Fruit fly (Drosophila melanogaster) whole organism, embryonic: ENCODE measurements around the gene CG1143.

Source experiments
- Abd-B ChIP-seq: fragments of 200-800 bp; sonication (Bioruptor generic); optimal IDR thresholded peaks from 2 replicates; lab custom pipeline; 2018; ENCODE audit warnings: missing biosample characterization, mild to moderate bottlenecking, missing genetic modification characterization, moderate library complexity
- Ada2b ChIP-seq: fragments of 200-800 bp; sonication (Bioruptor generic); IDR thresholded peaks from 2 replicates; pipeline ENCODE4 v1.3.6; 2022; ENCODE audit warnings: missing biosample characterization, missing genetic modification characterization
- Awh ChIP-seq: fragments of 200-800 bp; sonication (Bioruptor generic); IDR thresholded peaks from 2 replicates; pipeline ENCODE4, ENCODE4 v1.3.6; 2022; ENCODE audit warnings: missing biosample characterization, missing genetic modification characterization
- CG10267 ChIP-seq: fragments of 200-800 bp; sonication (Bioruptor generic); optimal IDR thresholded peaks from 2 replicates; lab custom pipeline; 2018; ENCODE audit warnings: missing biosample characterization, mild to moderate bottlenecking, missing genetic modification characterization, moderate library complexity
- CG11093 ChIP-seq: fragments of 200-800 bp; sonication (Bioruptor generic); IDR thresholded peaks from 3 replicates; pipeline ENCODE4 v1.3.6; 2022; ENCODE audit warnings: missing biosample characterization, missing genetic modification characterization
- CG11695 ChIP-seq: fragments of 200-800 bp; sonication (Bioruptor generic); IDR thresholded peaks from 3 replicates; pipeline ENCODE4 v1.3.6; 2022; ENCODE audit warnings: missing biosample characterization, missing genetic modification characterization
- CG12659 ChIP-seq: fragments of 200-800 bp; sonication (Bioruptor generic); optimal IDR thresholded peaks from 3 replicates; lab custom pipeline; 2017; ENCODE audit warnings: mild to moderate bottlenecking, missing biosample characterization, missing genetic modification reagents, missing genetic modification characterization
- CG13424 ChIP-seq: fragments of 200-800 bp; sonication (Bioruptor generic); optimal IDR thresholded peaks from 2 replicates; lab custom pipeline; 2019; ENCODE audit warnings: missing biosample characterization, mild to moderate bottlenecking, missing genetic modification characterization, moderate library complexity
- CG14014 ChIP-seq: fragments of 200-800 bp; sonication (Bioruptor generic); IDR thresholded peaks from 2 replicates; pipeline ENCODE4 v1.3.6; 2022; ENCODE audit warnings: missing biosample characterization, missing genetic modification characterization
- CG14050 ChIP-seq: fragments of 200-800 bp; sonication (Bioruptor generic); IDR thresholded peaks from 3 replicates; pipeline ENCODE4 v1.3.6; 2022; ENCODE audit warnings: missing biosample characterization, missing genetic modification characterization
- CG18599 ChIP-seq: fragments of 200-800 bp; sonication (Bioruptor generic); optimal IDR thresholded peaks from 3 replicates; lab custom pipeline; 2017; ENCODE audit warnings: missing biosample characterization, missing genetic modification characterization, mild to moderate bottlenecking, moderate library complexity, missing genetic modification reagents
- CG31441 ChIP-seq: fragments of 200-800 bp; sonication (Bioruptor generic); IDR thresholded peaks from 2 replicates; pipeline ENCODE4 v1.3.6; 2022; ENCODE audit warnings: missing biosample characterization, missing genetic modification characterization
- CG34422 ChIP-seq: fragments of 200-800 bp; sonication (Bioruptor generic); IDR thresholded peaks from 3 replicates; pipeline ENCODE4 v1.3.6; 2022; ENCODE audit warnings: missing biosample characterization, missing genetic modification characterization
- CG3847 ChIP-seq: fragments of 200-800 bp; sonication (Bioruptor generic); IDR thresholded peaks from 2 replicates; pipeline ENCODE4 v1.3.6; 2022; ENCODE audit warnings: missing biosample characterization, missing genetic modification characterization
- CG4404 ChIP-seq: fragments of 200-800 bp; sonication (Bioruptor generic); IDR thresholded peaks from 2 replicates; pipeline ENCODE4 v1.3.6; 2022; ENCODE audit warnings: missing biosample characterization, missing genetic modification characterization
- CG4617 ChIP-seq: fragments of 200-800 bp; sonication (Bioruptor generic); optimal IDR thresholded peaks from 3 replicates; lab custom pipeline; 2016; ENCODE audit warnings: missing biosample characterization, missing genetic modification characterization, borderline replicate concordance
- CG7271 ChIP-seq: fragments of 200-800 bp; sonication (Bioruptor generic); optimal IDR thresholded peaks from 2 replicates; lab custom pipeline; 2018; ENCODE audit warnings: missing biosample characterization, mild to moderate bottlenecking, missing genetic modification characterization, moderate library complexity
- CG7786 ChIP-seq: fragments of 200-800 bp; sonication (Bioruptor generic); optimal IDR thresholded peaks from 2 replicates; lab custom pipeline; 2016; ENCODE audit warnings: missing biosample characterization, missing genetic modification characterization
- CG7839 ChIP-seq: fragments of 200-800 bp; sonication (Bioruptor generic); optimal IDR thresholded peaks from 3 replicates; lab custom pipeline; 2018; ENCODE audit warnings: missing biosample characterization, mild to moderate bottlenecking, missing genetic modification characterization, moderate library complexity
- CG8388 ChIP-seq: fragments of 200-800 bp; sonication (Bioruptor generic); optimal IDR thresholded peaks from 2 replicates; lab custom pipeline; 2019; ENCODE audit warnings: missing biosample characterization, mild to moderate bottlenecking, missing genetic modification characterization, moderate library complexity
- CG9215 ChIP-seq: fragments of 200-800 bp; sonication (Bioruptor generic); IDR thresholded peaks from 2 replicates; pipeline ENCODE4 v1.3.6; 2022; ENCODE audit warnings: missing biosample characterization, missing genetic modification characterization
- CG9727 ChIP-seq: fragments of 200-800 bp; sonication (Bioruptor generic); optimal IDR thresholded peaks from 3 replicates; lab custom pipeline; 2017; ENCODE audit warnings: missing biosample characterization, mild to moderate bottlenecking, missing genetic modification characterization
- CHES-1-like ChIP-seq: fragments of 200-800 bp; sonication (Bioruptor generic); optimal IDR thresholded peaks from 2 replicates; lab custom pipeline; 2016; ENCODE audit warnings: missing biosample characterization, missing genetic modification characterization
- Chrac-16 ChIP-seq: fragments of 200-800 bp; sonication (Bioruptor generic); optimal IDR thresholded peaks from 3 replicates; lab custom pipeline; 2016; ENCODE audit warnings: missing biosample characterization, missing genetic modification characterization
- Dp ChIP-seq: fragments of 200-800 bp; sonication (Bioruptor generic); optimal IDR thresholded peaks from 2 replicates; lab custom pipeline; 2018; ENCODE audit warnings: missing biosample characterization, mild to moderate bottlenecking, missing genetic modification characterization, moderate library complexity
- Hmr ChIP-seq: fragments of 200-800 bp; sonication (Bioruptor generic); optimal IDR thresholded peaks from 3 replicates; lab custom pipeline; 2017; ENCODE audit warnings: mild to moderate bottlenecking, missing biosample characterization, missing genetic modification reagents, missing genetic modification characterization
- Six4 ChIP-seq: fragments of 200-800 bp; sonication (Bioruptor generic); optimal IDR thresholded peaks from 2 replicates; lab custom pipeline; 2016; ENCODE audit warnings: missing biosample characterization, missing genetic modification characterization
- al ChIP-seq: fragments of 200-800 bp; sonication (Bioruptor generic); IDR thresholded peaks from 2 replicates; pipeline ENCODE4 v1.3.6; 2022; ENCODE audit warnings: missing biosample characterization, missing genetic modification characterization
- ap ChIP-seq: fragments of 200-800 bp; sonication (Bioruptor generic); IDR thresholded peaks from 2 replicates; pipeline ENCODE4 v1.3.6; 2022; ENCODE audit warnings: missing biosample characterization, missing genetic modification characterization
- ase ChIP-seq: fragments of 200-800 bp; sonication (Bioruptor generic); IDR thresholded peaks from 3 replicates; pipeline ENCODE4 v1.3.6; 2022; ENCODE audit warnings: missing biosample characterization, missing genetic modification characterization
- az2 ChIP-seq: fragments of 200-800 bp; sonication (Bioruptor generic); optimal IDR thresholded peaks from 3 replicates; lab custom pipeline; 2016; ENCODE audit warnings: missing biosample characterization, missing genetic modification characterization
- disco-r ChIP-seq: fragments of 200-800 bp; sonication (Bioruptor generic); optimal IDR thresholded peaks from 2 replicates; lab custom pipeline; 2016; ENCODE audit warnings: missing biosample characterization, missing genetic modification characterization
- dmrt11E ChIP-seq: fragments of 200-800 bp; sonication (Bioruptor generic); optimal IDR thresholded peaks from 3 replicates; lab custom pipeline; 2018; ENCODE audit warnings: missing biosample characterization, mild to moderate bottlenecking, missing genetic modification characterization, moderate library complexity
- fd3F ChIP-seq: fragments of 200-800 bp; sonication (Bioruptor generic); optimal IDR thresholded peaks from 2 replicates; lab custom pipeline; 2018; ENCODE audit warnings: missing biosample characterization, mild to moderate bottlenecking, missing genetic modification characterization, moderate library complexity
- jigr1 ChIP-seq: fragments of 200-800 bp; sonication (Bioruptor generic); IDR thresholded peaks from 3 replicates; pipeline ENCODE4 v1.3.6; 2022; ENCODE audit warnings: missing biosample characterization, missing genetic modification characterization
- klu ChIP-seq: fragments of 200-800 bp; sonication (Bioruptor generic); IDR thresholded peaks from 2 replicates; pipeline ENCODE4 v1.3.6; 2022; ENCODE audit warnings: missing biosample characterization, missing genetic modification characterization
- lov ChIP-seq, 2 experiments: fragments of 200-800 bp in 1 of 2; fragments of >200 bp in 1 of 2; sonication (Bioruptor generic) in 1 of 2; IDR thresholded peaks in 1 of 2; optimal IDR thresholded peaks in 1 of 2; 2 replicates in 1 of 2; 3 replicates in 1 of 2; pipeline versions ENCODE4 v1.3.6 to Lab custom; 2017 to 2022; ENCODE audit warnings: missing biosample characterization in 1 of 2, missing genetic modification characterization in 1 of 2
- nmo ChIP-seq: fragments of 200-800 bp; sonication (Bioruptor generic); optimal IDR thresholded peaks from 2 replicates; lab custom pipeline; 2018; ENCODE audit warnings: missing biosample characterization, mild to moderate bottlenecking, missing genetic modification characterization, moderate library complexity
- prd ChIP-seq, 3 experiments: fragments of >200 bp in 2 of 3; fragments of 200-800 bp in 1 of 3; sonication (Bioruptor generic) in 1 of 3; optimal IDR thresholded peaks in 2 of 3; IDR thresholded peaks in 1 of 3; 2 replicates in 2 of 3; 3 replicates in 1 of 3; pipeline versions ENCODE4 v1.3.6 to Lab custom; 2017 to 2022; ENCODE audit warnings: missing biosample characterization in 1 of 3, missing genetic modification characterization in 1 of 3
- ranshi ChIP-seq: fragments of 200-800 bp; sonication (Bioruptor generic); IDR thresholded peaks from 2 replicates; pipeline ENCODE4 v1.3.6; 2022; ENCODE audit warnings: missing biosample characterization, missing genetic modification characterization
- sd ChIP-seq: fragments of 200-800 bp; sonication (Bioruptor generic); optimal IDR thresholded peaks from 3 replicates; lab custom pipeline; 2018; ENCODE audit warnings: missing biosample characterization, mild to moderate bottlenecking, missing genetic modification characterization, moderate library complexity
- sob ChIP-seq: fragments of 200-800 bp; sonication (Bioruptor generic); IDR thresholded peaks from 2 replicates; pipeline ENCODE4 v1.3.6; 2022; ENCODE audit warnings: missing biosample characterization, missing genetic modification characterization
- stc ChIP-seq: fragments of 200-800 bp; sonication (Bioruptor generic); IDR thresholded peaks from 2 replicates; pipeline ENCODE4 v1.3.6; 2022; ENCODE audit warnings: missing biosample characterization, missing genetic modification characterization
- sug ChIP-seq: fragments of 200-800 bp; optimal IDR thresholded peaks from 2 replicates; lab custom pipeline; 2019; ENCODE audit warnings: missing biosample characterization, mild to moderate bottlenecking, missing genetic modification characterization, moderate library complexity
- trem ChIP-seq: fragments of 200-800 bp; optimal IDR thresholded peaks from 3 replicates; lab custom pipeline; 2019; ENCODE audit warnings: missing biosample characterization, mild to moderate bottlenecking, missing genetic modification characterization, moderate library complexity
- vvl ChIP-seq: fragments of 200-800 bp; sonication (Bioruptor generic); IDR thresholded peaks from 2 replicates; pipeline ENCODE4 v1.3.6; 2022; ENCODE audit warnings: missing biosample characterization, missing genetic modification characterization
- wor ChIP-seq: fragments of 200-800 bp; sonication (Bioruptor generic); IDR thresholded peaks from 2 replicates; pipeline ENCODE4 v1.3.6; 2022; ENCODE audit warnings: missing biosample characterization, missing genetic modification characterization
- zen ChIP-seq: fragments of 200-800 bp; sonication (Bioruptor generic); optimal IDR thresholded peaks from 3 replicates; lab custom pipeline; 2018; ENCODE audit warnings: missing biosample characterization, mild to moderate bottlenecking, missing genetic modification characterization, moderate library complexity
- zf30C ChIP-seq: fragments of 200-800 bp; sonication (Bioruptor generic); optimal IDR thresholded peaks from 3 replicates; lab custom pipeline; 2018; ENCODE audit warnings: missing biosample characterization, mild to moderate bottlenecking, missing genetic modification characterization

Gene CG1143

dm6 chr3L:2651800-2652199 lies 6.6 kb downstream of the CG1143 start, which contains the start of the genes ProRS-m, CG42304 and Snup (continued):
- TF ChIP-seq Six4, result no peak
- TF ChIP-seq CG31441, result no peak; the same call in none of the 2 replicates
- TF ChIP-seq Awh, result peak; percentile 82
- peak; percentile 50; the same call in 1 of the 3 replicates for TF ChIP-seq CG11695
- TF ChIP-seq CG14014 (GFP tag; lab: Robert Waterston, UW), result 0 out of 2 replicates have a peak, but pooled peaks have one; percentile 32
- peak; percentile 26 for TF ChIP-seq Hmr (GFP tag; lab: Kevin White, UChicago)
- TF ChIP-seq disco-r (GFP tag; lab: Kevin White, UChicago), result no peak
- peak; percentile 76 for TF ChIP-seq nmo
- peak; percentile 47; the same call in 1 of the 2 replicates for TF ChIP-seq klu (GFP tag; lab: Robert Waterston, UW)
- peak; percentile 52; the same call in 1 of the 2 replicates for TF ChIP-seq ap (GFP tag; lab: Robert Waterston, UW)
- TF ChIP-seq CG10267 (tag; lab: Kevin White, UChicago), result peak; percentile 63
- 0 out of 3 replicates have a peak, but pooled peaks have one; percentile 53 for TF ChIP-seq jigr1 (GFP tag; lab: Robert Waterston, UW)
- peak; percentile 90 for TF ChIP-seq sd (tag; lab: Kevin White, UChicago)
- peak; percentile 32; the same call in 1 of the 3 replicates for TF ChIP-seq ase (GFP tag; lab: Robert Waterston, UW)
- peak; percentile 30; the same call in 1 of the 2 replicates for TF ChIP-seq Ada2b (GFP tag; lab: Robert Waterston, UW)
- TF ChIP-seq CG4404 (GFP tag; lab: Robert Waterston, UW), result peak; percentile 59
- peak; percentile 86 for TF ChIP-seq vvl (GFP tag; lab: Robert Waterston, UW)
- TF ChIP-seq fd3F, result peak; percentile 26
- peak; percentile 44 for TF ChIP-seq CG18599 (GFP tag; lab: Kevin White, UChicago)
- peak; percentile 25 for TF ChIP-seq CG12659
- TF ChIP-seq stc (GFP tag; lab: Robert Waterston, UW), result peak; percentile 67
- TF ChIP-seq trem (tag; lab: Kevin White, UChicago), result peak; percentile 88
- TF ChIP-seq CG3847 (GFP tag; lab: Robert Waterston, UW), result peak; percentile 44; the same call in 1 of the 2 replicates
- TF ChIP-seq CG7839 (tag; lab: Kevin White, UChicago), result peak; percentile 70
- TF ChIP-seq zen (tag; lab: Kevin White, UChicago), result peak; percentile 66
- TF ChIP-seq al (GFP tag; lab: Robert Waterston, UW), result peak; percentile 71
- TF ChIP-seq CG7786 (GFP tag; lab: Kevin White, UChicago), result no peak
- TF ChIP-seq zf30C, result peak; percentile 81
- TF ChIP-seq Abd-B (GFP tag; lab: Kevin White, UChicago), result peak; percentile 60
- TF ChIP-seq CG11093 (GFP tag; lab: Robert Waterston, UW), result no peak
- TF ChIP-seq prd (optimal IDR thresholded peaks at IDR 0.05; lab: Kevin White, UChicago), result no peak
- TF ChIP-seq prd (GFP tag; IDR thresholded peaks at IDR 0.05; lab: Robert Waterston, UW), result peak; percentile 82
- peak; percentile 28 for TF ChIP-seq sug (tag; lab: Kevin White, UChicago)
- peak; percentile 31; the same call in 2 of the 3 replicates for TF ChIP-seq CG14050
- peak; percentile 5 for TF ChIP-seq Chrac-16 (GFP tag; lab: Kevin White, UChicago)
- TF ChIP-seq CG8388, result peak; percentile 61
- peak; percentile 56 for TF ChIP-seq CG9727 (GFP tag; lab: Kevin White, UChicago)
- peak; percentile 36 for TF ChIP-seq CG4617 (GFP tag; lab: Kevin White, UChicago)
- peak; percentile 77; the same call in 1 of the 2 replicates for TF ChIP-seq ranshi
- peak; percentile 53 for TF ChIP-seq CG13424 (tag; lab: Kevin White, UChicago)
- peak; percentile 63 for TF ChIP-seq dmrt11E (tag; lab: Kevin White, UChicago)
- TF ChIP-seq CG7271, result peak; percentile 54
- TF ChIP-seq sob, result peak; percentile 18; the same call in 1 of the 2 replicates
- TF ChIP-seq CHES-1-like (GFP tag; lab: Kevin White, UChicago), result no peak
- TF ChIP-seq az2 (GFP tag; lab: Kevin White, UChicago), result peak; percentile 22
- 0 out of 2 replicates have a peak, but pooled peaks have one; percentile 37 for TF ChIP-seq CG9215
- TF ChIP-seq wor (GFP tag; lab: Robert Waterston, UW), result peak; percentile 30; the same call in 1 of the 2 replicates
- TF ChIP-seq lov (optimal IDR thresholded peaks at IDR 0.05; lab: Kevin White, UChicago), result no peak
- no peak for TF ChIP-seq lov (GFP tag; IDR thresholded peaks at IDR 0.05; lab: Robert Waterston, UW)
- peak; percentile 74 for TF ChIP-seq CG34422 (GFP tag; lab: Robert Waterston, UW)
- TF ChIP-seq Dp (GFP tag; lab: Kevin White, UChicago), result peak; percentile 15
